Worm (Caenorhabditis elegans) whole organism, late embryonic: ENCODE data around the gene arx-6.

ENCODE experiments used
- C08G9.2 ChIP-seq: sonication (generic microtip); optimal IDR thresholded peaks from 2 replicates; lab custom pipeline; 2016; ENCODE audit warnings: mild to moderate bottlenecking, missing genetic modification characterization, moderate library complexity, missing compliant biosample characterization
- K02D7.2 ChIP-seq: sonication (generic microtip); optimal IDR thresholded peaks from 2 replicates; lab custom pipeline; 2017; ENCODE audit warnings: mild to moderate bottlenecking, missing genetic modification characterization, missing compliant biosample characterization
- T23F11.4 ChIP-seq: fragments of 200-800 bp; sonication (Bioruptor generic); optimal IDR thresholded peaks from 2 replicates; lab custom pipeline; 2018; ENCODE audit warnings: mild to moderate bottlenecking, missing genetic modification characterization, missing compliant biosample characterization
- ahr-1 ChIP-seq: sonication (generic microtip); optimal IDR thresholded peaks from 2 replicates; lab custom pipeline; 2016; ENCODE audit warnings: missing genetic modification characterization, missing compliant biosample characterization
- ceh-19 ChIP-seq: fragments of 200-800 bp; sonication (Bioruptor generic); optimal IDR thresholded peaks from 2 replicates; lab custom pipeline; 2018; ENCODE audit warnings: mild to moderate bottlenecking, missing genetic modification characterization, missing compliant biosample characterization
- ceh-2 ChIP-seq: sonication (generic microtip); optimal IDR thresholded peaks from 2 replicates; lab custom pipeline; 2016; ENCODE audit warnings: missing genotype, missing genetic modification characterization, missing compliant biosample characterization
- ceh-24 ChIP-seq: sonication (generic microtip); optimal IDR thresholded peaks from 2 replicates; lab custom pipeline; 2016; ENCODE audit warnings: mild to moderate bottlenecking, missing genetic modification characterization, missing compliant biosample characterization
- ceh-45 ChIP-seq: fragments of 200-800 bp; sonication (Bioruptor generic); IDR thresholded peaks from 2 replicates; pipeline ENCODE4 v1.3.6; 2022; ENCODE audit warnings: missing genetic modification reagents, missing genetic modification characterization, missing compliant biosample characterization
- ceh-9 ChIP-seq: sonication (generic microtip); optimal IDR thresholded peaks from 2 replicates; lab custom pipeline; 2016; ENCODE audit warnings: mild to moderate bottlenecking, missing genetic modification characterization, inconsistent platforms, missing compliant biosample characterization
- che-1 ChIP-seq: sonication (generic microtip); optimal IDR thresholded peaks from 2 replicates; lab custom pipeline; 2016; ENCODE audit warnings: mild to moderate bottlenecking, missing genetic modification characterization, missing compliant biosample characterization
- dve-1 ChIP-seq: sonication (generic microtip); optimal IDR thresholded peaks from 2 replicates; lab custom pipeline; 2017; ENCODE audit warnings: antibody characterized with exemption, mild to moderate bottlenecking, missing genetic modification characterization, missing compliant biosample characterization
- elt-2 ChIP-seq: sonication (generic microtip); optimal IDR thresholded peaks from 2 replicates; lab custom pipeline; 2016; ENCODE audit warnings: missing genetic modification reagents, missing genetic modification characterization, missing compliant biosample characterization
- eyg-1 ChIP-seq: sonication (generic microtip); optimal IDR thresholded peaks from 2 replicates; lab custom pipeline; 2016; ENCODE audit warnings: missing genotype, missing genetic modification characterization, missing compliant biosample characterization
- gmeb-2 ChIP-seq: sonication (generic microtip); optimal IDR thresholded peaks from 2 replicates; lab custom pipeline; 2016; ENCODE audit warnings: missing genetic modification characterization, inconsistent platforms, missing compliant biosample characterization
- hlh-13 ChIP-seq: fragments of 200-800 bp; sonication (Bioruptor generic); optimal IDR thresholded peaks from 2 replicates; lab custom pipeline; 2018; ENCODE audit warnings: mild to moderate bottlenecking, missing genetic modification characterization, missing compliant biosample characterization
- hlh-15 ChIP-seq: sonication (generic microtip); optimal IDR thresholded peaks from 2 replicates; lab custom pipeline; 2016; ENCODE audit warnings: missing genetic modification characterization, missing compliant biosample characterization
- hlh-6 ChIP-seq: sonication (generic microtip); optimal IDR thresholded peaks from 2 replicates; lab custom pipeline; 2016; ENCODE audit warnings: missing genotype, missing genetic modification characterization, missing compliant biosample characterization
- hlh-8 ChIP-seq: sonication (generic microtip); optimal IDR thresholded peaks from 2 replicates; lab custom pipeline; 2016; ENCODE audit warnings: missing genotype, missing genetic modification characterization, missing compliant biosample characterization
- lim-6 ChIP-seq: sonication (generic microtip); optimal IDR thresholded peaks from 2 replicates; lab custom pipeline; 2016; ENCODE audit warnings: missing genetic modification characterization, missing compliant biosample characterization
- lin-11 ChIP-seq: fragments of 200-800 bp; sonication (Bioruptor generic); optimal IDR thresholded peaks from 2 replicates; lab custom pipeline; 2018; ENCODE audit warnings: mild to moderate bottlenecking, missing genetic modification characterization, missing compliant biosample characterization
- madf-2 ChIP-seq: sonication (generic microtip); optimal IDR thresholded peaks from 2 replicates; lab custom pipeline; 2017; ENCODE audit warnings: missing genetic modification characterization, missing compliant biosample characterization
- mec-3 ChIP-seq: sonication (generic microtip); optimal IDR thresholded peaks from 2 replicates; lab custom pipeline; 2016; ENCODE audit warnings: borderline replicate concordance, missing genetic modification characterization, missing compliant biosample characterization
- npax-4 ChIP-seq: sonication (generic microtip); optimal IDR thresholded peaks from 2 replicates; lab custom pipeline; 2016; ENCODE audit warnings: missing genetic modification characterization, missing compliant biosample characterization
- odd-2 ChIP-seq: sonication (generic microtip); optimal IDR thresholded peaks from 2 replicates; lab custom pipeline; 2017; ENCODE audit warnings: antibody characterized with exemption, mild to moderate bottlenecking, missing genetic modification characterization, missing compliant biosample characterization
- pat-9 ChIP-seq: fragments of 200-800 bp; sonication (Bioruptor generic); optimal IDR thresholded peaks from 2 replicates; lab custom pipeline; 2018; ENCODE audit warnings: mild to moderate bottlenecking, missing genetic modification characterization, moderate library complexity, missing compliant biosample characterization
- pha-2 ChIP-seq: sonication (generic microtip); optimal IDR thresholded peaks from 2 replicates; lab custom pipeline; 2017; ENCODE audit warnings: mild to moderate bottlenecking, missing genetic modification characterization, missing compliant biosample characterization
- pha-4 ChIP-seq: fragments of 150-350 bp; optimal IDR thresholded peaks from 2 replicates; lab custom pipeline; 2018; ENCODE audit warnings: missing biosample characterization, missing genetic modification reagents, missing genetic modification characterization
- pqm-1 ChIP-seq: sonication (generic microtip); optimal IDR thresholded peaks from 2 replicates; lab custom pipeline; 2016; ENCODE audit warnings: missing genetic modification characterization, missing compliant biosample characterization
- pros-1 ChIP-seq: fragments of 150-350 bp; optimal IDR thresholded peaks from 2 replicates; lab custom pipeline; 2014; ENCODE audit warnings: missing biosample characterization, missing genetic modification reagents, missing genetic modification characterization
- sdc-2 ChIP-seq: sonication (generic microtip); optimal IDR thresholded peaks from 2 replicates; lab custom pipeline; 2016; ENCODE audit warnings: missing genotype, missing genetic modification characterization, missing compliant biosample characterization
- syd-9 ChIP-seq: sonication (generic microtip); optimal IDR thresholded peaks from 2 replicates; lab custom pipeline; 2016; ENCODE audit warnings: mild to moderate bottlenecking, missing genetic modification characterization, moderate library complexity, missing compliant biosample characterization
- unc-3 ChIP-seq, 2 experiments: fragments of 200-800 bp in 1 of 2; sonication (Bioruptor generic) in 1 of 2; sonication (generic microtip) in 1 of 2; conservative IDR thresholded peaks in 1 of 2; optimal IDR thresholded peaks in 1 of 2; 2 replicates each; pipeline versions ENCODE4 v1.3.6 to Lab custom; 2016 to 2022; ENCODE audit warnings: missing compliant biosample characterization in 2 of 2, missing genetic modification characterization in 2 of 2, missing genetic modification reagents in 1 of 2
- unc-42 ChIP-seq: sonication (generic microtip); optimal IDR thresholded peaks from 2 replicates; lab custom pipeline; 2016; ENCODE audit warnings: missing genotype, missing genetic modification characterization, missing compliant biosample characterization
- unc-55 ChIP-seq: sonication (generic microtip); optimal IDR thresholded peaks from 2 replicates; lab custom pipeline; 2017; ENCODE audit warnings: missing biosample characterization, missing genetic modification reagents, missing genetic modification characterization
- unc-86 ChIP-seq: sonication (generic microtip); optimal IDR thresholded peaks from 2 replicates; lab custom pipeline; 2016; ENCODE audit warnings: missing genetic modification characterization, missing compliant biosample characterization

The arx-6 gene

DNA sequence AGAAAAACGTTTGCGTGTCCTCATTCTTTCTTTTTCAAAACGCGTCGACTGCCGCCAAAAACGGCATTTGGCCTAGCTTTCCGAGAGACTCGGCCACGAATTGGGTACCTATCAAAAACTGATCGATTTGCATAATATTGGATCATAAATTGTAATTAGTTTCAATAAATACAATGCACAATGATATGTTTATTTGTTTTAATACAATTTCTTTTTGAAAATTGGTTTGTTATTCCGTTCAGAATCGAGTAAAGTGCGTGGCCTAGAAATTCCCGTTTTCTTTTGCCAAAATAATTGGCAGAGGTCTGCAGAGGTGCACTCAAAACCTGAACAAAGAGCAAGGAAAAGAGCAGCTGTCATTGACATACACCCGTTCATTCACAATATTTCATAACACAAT is 26.9 kb downstream of the arx-6 start, which contains the start of gene F26F4.8 (continued):
- no peak for TF ChIP-seq pros-1
- no peak for TF ChIP-seq ceh-9
- TF ChIP-seq syd-9 (tag; lab: Kevin White, UChicago): no peak
- peak; percentile 10 for TF ChIP-seq unc-86
- no peak for TF ChIP-seq hlh-13 (GFP tag; lab: Kevin White, UChicago)
- no peak for TF ChIP-seq dve-1 (tag; lab: Kevin White, UChicago)
- TF ChIP-seq pha-4 (tag; lab: Kevin White, UChicago): no peak

DNA sequence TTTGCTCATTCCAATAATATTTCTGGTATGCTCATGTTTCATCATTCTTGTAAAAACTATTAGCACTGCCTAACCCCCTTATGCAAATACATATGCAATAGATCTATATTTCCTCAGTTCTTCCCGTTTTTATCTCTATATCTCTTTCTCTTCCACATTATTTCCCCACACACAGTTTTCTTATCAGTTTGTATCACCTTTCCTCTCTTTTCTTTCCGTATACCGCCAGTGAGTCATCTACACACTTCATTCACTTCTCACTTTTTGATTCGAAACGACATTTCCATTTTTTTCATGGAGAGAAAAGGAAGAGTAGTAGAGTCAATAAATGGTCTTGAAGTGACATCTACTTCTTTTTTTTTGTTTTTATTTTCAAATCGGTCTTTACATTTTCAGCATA is 27.9 kb downstream of the arx-6 start:
- TF ChIP-seq elt-2 (tag; lab: Kevin White, UChicago): peak; percentile 43
- no peak for TF ChIP-seq eyg-1 (tag; lab: Kevin White, UChicago)
- no peak for TF ChIP-seq odd-2 (tag; lab: Kevin White, UChicago)
- no peak for TF ChIP-seq pat-9 (tag; lab: Kevin White, UChicago)
- TF ChIP-seq pqm-1 (tag; lab: Kevin White, UChicago): no peak
- TF ChIP-seq ceh-45 (GFP tag; lab: Robert Waterston, UW): no peak
- no peak for TF ChIP-seq hlh-13 (GFP tag; lab: Kevin White, UChicago)

DNA sequence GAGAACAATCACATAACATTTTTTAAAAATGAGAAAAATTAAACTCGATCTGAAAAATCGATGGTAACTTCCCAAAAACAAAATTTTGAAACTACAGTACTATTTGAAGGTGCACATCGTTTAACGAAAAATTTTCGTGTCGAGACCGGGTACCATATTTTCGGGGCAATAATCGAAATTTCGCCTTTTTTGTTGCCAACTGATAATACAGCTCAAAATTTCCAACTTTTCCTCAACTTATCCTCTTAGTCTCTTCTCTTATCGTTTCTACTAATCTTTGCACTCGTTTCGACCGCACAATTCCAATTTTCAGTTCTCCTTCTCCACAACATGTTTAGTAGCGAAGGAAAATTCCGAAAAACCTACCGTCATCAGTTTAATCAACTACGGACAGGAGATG is 28.4 kb downstream of the arx-6 start, which contains the start of gene rom-1:
Gene rom-1, plus strand, starts transcription at position 301 of the 400 bp plus-strand sequence.
- TF ChIP-seq ceh-2 (tag; lab: Kevin White, UChicago) (no peak), npax-4 (tag; lab: Kevin White, UChicago) (no peak), lim-6 (no peak), odd-2 (tag; lab: Kevin White, UChicago) (no peak), gmeb-2 (no peak), mec-3 (tag; lab: Kevin White, UChicago) (no peak), dve-1 (tag; lab: Kevin White, UChicago) (no peak), ceh-19 (no peak), K02D7.2 (no peak), hlh-8 (no peak), syd-9 (tag; lab: Kevin White, UChicago) (no peak), unc-86 (no peak), ceh-24 (tag; lab: Kevin White, UChicago) (no peak)

DNA sequence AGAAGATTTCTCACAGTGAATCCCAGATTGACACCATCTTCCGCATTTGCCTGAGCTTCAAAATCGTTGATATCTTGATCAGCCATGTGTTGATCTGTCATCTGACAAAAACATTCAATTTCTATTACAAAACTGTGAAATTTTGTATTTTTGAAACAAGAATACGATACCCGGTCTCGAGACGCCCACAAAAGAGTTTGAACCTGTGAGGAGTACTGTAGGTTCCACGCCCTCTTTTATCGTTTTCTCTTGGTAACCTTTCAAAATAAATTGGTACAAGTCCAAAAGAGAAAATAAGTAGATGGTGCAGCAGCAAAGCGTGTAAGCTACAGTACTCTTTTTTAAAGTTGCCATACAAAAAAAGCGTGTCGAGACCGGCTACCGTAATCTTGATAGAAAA is 31.5 kb downstream of the arx-6 start, which contains the start of gene F26F4.12:
Gene F26F4.12, minus strand, starts transcription at position 101 of the 400 bp plus-strand sequence.
- TF ChIP-seq T23F11.4 (GFP tag; lab: Kevin White, UChicago) (no peak), hlh-15 (no peak), sdc-2 (tag; lab: Kevin White, UChicago) (no peak), ceh-2 (tag; lab: Kevin White, UChicago) (no peak), ceh-45 (GFP tag; lab: Robert Waterston, UW) (no peak), ahr-1 (tag; lab: Kevin White, UChicago) (no peak), unc-42 (tag; lab: Kevin White, UChicago) (no peak), dve-1 (tag; lab: Kevin White, UChicago) (no peak), unc-55 (GFP tag; lab: Kevin White, UChicago) (no peak), npax-4 (tag; lab: Kevin White, UChicago) (no peak), gmeb-2 (no peak), C08G9.2 (tag; lab: Kevin White, UChicago) (no peak), madf-2 (no peak), lin-11 (tag; lab: Kevin White, UChicago) (no peak), K02D7.2 (no peak), pha-2 (no peak), hlh-6 (tag; lab: Kevin White, UChicago) (no peak), che-1 (tag; lab: Kevin White, UChicago) (no peak), unc-3 (GFP tag; conservative IDR thresholded peaks at IDR 0.05; lab: Robert Waterston, UW) (no peak), unc-3 (tag; optimal IDR thresholded peaks at IDR 0.05; lab: Kevin White, UChicago) (no peak)
